Fruit fly (Drosophila melanogaster) whole organism, embryonic: Measurements from ENCODE around the gene CG44139.

Experiments
- Bdp1 ChIP-seq: fragments of 200-800 bp; sonication (Bioruptor generic); optimal IDR thresholded peaks from 3 replicates; lab custom pipeline; 2016; ENCODE audit warnings: missing biosample characterization, missing genetic modification characterization
- BtbVII ChIP-seq: fragments of 200-800 bp; sonication (Bioruptor generic); optimal IDR thresholded peaks from 3 replicates; lab custom pipeline; 2017; ENCODE audit warnings: missing biosample characterization, mild to moderate bottlenecking, missing genetic modification characterization
- CG18764 ChIP-seq: fragments of 200-800 bp; sonication (Bioruptor generic); optimal IDR thresholded peaks from 3 replicates; lab custom pipeline; 2016; ENCODE audit warnings: missing biosample characterization, missing genetic modification characterization
- CG6175 ChIP-seq: fragments of 200-800 bp; sonication (Bioruptor generic); IDR thresholded peaks from 3 replicates; pipeline ENCODE4 v1.3.6; 2022; ENCODE audit warnings: missing biosample characterization, missing genetic modification characterization
- PHDP ChIP-seq: fragments of 200-800 bp; sonication (Bioruptor generic); optimal IDR thresholded peaks from 3 replicates; lab custom pipeline; 2018; ENCODE audit warnings: missing biosample characterization, mild to moderate bottlenecking, missing genetic modification characterization, moderate library complexity
- bbx ChIP-seq: fragments of 200-800 bp; sonication (Bioruptor generic); IDR thresholded peaks from 2 replicates; pipeline ENCODE4 v1.3.6; 2022; ENCODE audit warnings: missing biosample characterization, missing genetic modification characterization; ENCODE audit not compliant: partially characterized antibody
- chinmo ChIP-seq: fragments of 200-800 bp; sonication (Bioruptor generic); IDR thresholded peaks from 4 replicates; pipeline ENCODE4 v1.3.6; 2022; ENCODE audit warnings: missing biosample characterization, missing genetic modification characterization; ENCODE audit not compliant: partially characterized antibody
- croc ChIP-seq: fragments of 200-800 bp; sonication (Bioruptor generic); conservative IDR thresholded peaks from 3 replicates; pipeline ENCODE4 v1.3.6; 2022; ENCODE audit warnings: missing biosample characterization, missing genetic modification characterization
- h ChIP-seq: fragments of >200 bp; optimal IDR thresholded peaks from 2 replicates; lab custom pipeline; 2017
- nerfin-2 ChIP-seq: fragments of 200-800 bp; sonication (Bioruptor generic); IDR thresholded peaks from 2 replicates; pipeline ENCODE4 v1.3.6; 2022; ENCODE audit warnings: missing biosample characterization, missing genetic modification characterization; ENCODE audit not compliant: partially characterized antibody
- nmo ChIP-seq: fragments of 200-800 bp; sonication (Bioruptor generic); optimal IDR thresholded peaks from 2 replicates; lab custom pipeline; 2018; ENCODE audit warnings: missing biosample characterization, mild to moderate bottlenecking, missing genetic modification characterization, moderate library complexity
- sens-2 ChIP-seq: fragments of 200-800 bp; sonication (Bioruptor generic); IDR thresholded peaks from 2 replicates; pipeline ENCODE4 v1.3.6; 2022; ENCODE audit warnings: missing biosample characterization, missing genetic modification characterization

DNA sequence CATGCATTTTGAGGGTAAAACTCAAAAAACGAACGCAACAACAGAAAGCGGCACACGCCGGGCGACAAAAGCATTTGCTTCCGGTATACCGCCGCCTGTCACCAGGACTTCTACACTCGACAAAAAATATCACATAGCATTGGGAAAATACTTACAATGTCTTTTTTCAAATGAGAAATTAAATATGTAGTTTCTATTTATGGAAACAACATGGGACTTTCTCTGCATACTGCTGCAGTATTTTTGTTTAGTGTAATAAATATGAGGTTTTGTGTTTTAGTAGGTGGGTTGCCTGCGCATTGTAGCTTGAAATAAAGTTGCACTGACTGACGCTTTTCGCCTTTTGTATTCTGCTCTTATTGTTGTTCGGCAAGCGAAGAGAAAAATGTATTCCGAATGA is 27.5 kb upstream of the CG44139 start:
- TF ChIP-seq nmo (GFP tag; lab: Kevin White, UChicago) (no peak), croc (GFP tag; lab: Robert Waterston, UW) (no peak; the same call in 2 of the 3 replicates), chinmo (GFP tag; lab: Robert Waterston, UW) (no peak), nerfin-2 (GFP tag; lab: Robert Waterston, UW) (no peak), sens-2 (no peak), Bdp1 (GFP tag; lab: Kevin White, UChicago) (no peak), CG6175 (GFP tag; lab: Robert Waterston, UW) (no peak), BtbVII (GFP tag; lab: Kevin White, UChicago) (no peak), bbx (GFP tag; lab: Robert Waterston, UW) (no peak), CG18764 (GFP tag; lab: Kevin White, UChicago) (no peak), h (lab: Kevin White, UChicago) (no peak), PHDP (tag; lab: Kevin White, UChicago) (no peak)
